Fruit fly (Drosophila melanogaster) whole organism, prepupa: Measurements from ENCODE around the gene eIF3l.

Experiments used
- CG10669 ChIP-seq: fragments of 200-800 bp; sonication (Bioruptor generic); optimal IDR thresholded peaks from 3 replicates; lab custom pipeline; 2018; ENCODE audit warnings: missing biosample characterization, mild to moderate bottlenecking, missing genetic modification characterization, moderate library complexity
- CG11294 ChIP-seq: fragments of 200-800 bp; sonication (Bioruptor generic); IDR thresholded peaks from 2 replicates; pipeline ENCODE4 v1.3.6; 2022; ENCODE audit warnings: missing biosample characterization, missing genetic modification characterization
- CG11762 ChIP-seq: fragments of 200-800 bp; sonication (Bioruptor generic); optimal IDR thresholded peaks from 3 replicates; lab custom pipeline; 2016; ENCODE audit warnings: missing biosample characterization, missing genetic modification characterization; ENCODE audit not compliant: insufficient read depth
- CG11902 ChIP-seq: fragments of 200-800 bp; sonication (Bioruptor generic); optimal IDR thresholded peaks from 3 replicates; lab custom pipeline; 2016; ENCODE audit warnings: missing biosample characterization, missing genetic modification characterization
- CG15336 ChIP-seq: fragments of 200-800 bp; sonication (Bioruptor generic); IDR thresholded peaks from 2 replicates; pipeline ENCODE4 v1.3.6; 2022; ENCODE audit warnings: missing biosample characterization, missing genetic modification characterization
- CG1621 ChIP-seq: fragments of 200-800 bp; sonication (Bioruptor generic); optimal IDR thresholded peaks from 3 replicates; lab custom pipeline; 2018; ENCODE audit warnings: missing biosample characterization, mild to moderate bottlenecking, missing genetic modification characterization
- CG16779 ChIP-seq: fragments of 200-800 bp; sonication (Bioruptor generic); optimal IDR thresholded peaks from 3 replicates; lab custom pipeline; 2017; ENCODE audit warnings: missing biosample characterization, mild to moderate bottlenecking, missing genetic modification characterization
- CG3032 ChIP-seq: fragments of 200-800 bp; optimal IDR thresholded peaks from 2 replicates; lab custom pipeline; 2019; ENCODE audit warnings: missing biosample characterization, mild to moderate bottlenecking, missing genetic modification characterization, moderate library complexity
- CG32006 ChIP-seq: fragments of 200-800 bp; sonication (Bioruptor generic); optimal IDR thresholded peaks from 3 replicates; lab custom pipeline; 2017; ENCODE audit warnings: missing biosample characterization, mild to moderate bottlenecking, missing genetic modification characterization
- CG34406 ChIP-seq: fragments of 200-800 bp; sonication (Bioruptor generic); optimal IDR thresholded peaks from 3 replicates; lab custom pipeline; 2016; ENCODE audit warnings: missing biosample characterization, missing genetic modification characterization
- CG3919 ChIP-seq: fragments of 200-800 bp; sonication (Bioruptor generic); optimal IDR thresholded peaks from 3 replicates; lab custom pipeline; 2016; ENCODE audit warnings: missing biosample characterization, missing genetic modification characterization
- CG4318 ChIP-seq: fragments of 200-800 bp; sonication (Bioruptor generic); optimal IDR thresholded peaks from 3 replicates; lab custom pipeline; 2017; ENCODE audit warnings: missing biosample characterization, mild to moderate bottlenecking, missing genetic modification characterization
- CG6163 ChIP-seq: fragments of 200-800 bp; sonication (Bioruptor generic); IDR thresholded peaks from 3 replicates; pipeline ENCODE4 v1.3.6; 2022; ENCODE audit warnings: missing biosample characterization, missing genetic modification characterization
- CG6276 ChIP-seq: fragments of 200-800 bp; sonication (Bioruptor generic); optimal IDR thresholded peaks from 2 replicates; lab custom pipeline; 2017; ENCODE audit warnings: missing biosample characterization, mild to moderate bottlenecking, missing genetic modification characterization
- CG6792 ChIP-seq: fragments of 200-800 bp; sonication (Bioruptor generic); optimal IDR thresholded peaks from 3 replicates; lab custom pipeline; 2016; ENCODE audit warnings: missing biosample characterization, missing genetic modification characterization
- CG6808 ChIP-seq: fragments of 200-800 bp; sonication (Bioruptor generic); optimal IDR thresholded peaks from 3 replicates; lab custom pipeline; 2017; ENCODE audit warnings: missing biosample characterization, missing genetic modification characterization, mild to moderate bottlenecking, moderate library complexity, missing genetic modification reagents
- CG6854 ChIP-seq: fragments of 200-800 bp; sonication (Bioruptor generic); optimal IDR thresholded peaks from 2 replicates; lab custom pipeline; 2017; ENCODE audit warnings: missing biosample characterization, mild to moderate bottlenecking, missing genetic modification characterization
- CG7368 ChIP-seq: fragments of 200-800 bp; sonication (Bioruptor generic); optimal IDR thresholded peaks from 3 replicates; lab custom pipeline; 2016; ENCODE audit warnings: missing biosample characterization, missing genetic modification characterization
- CG8119 ChIP-seq: fragments of 200-800 bp; sonication (Bioruptor generic); IDR thresholded peaks from 3 replicates; pipeline ENCODE4 v1.3.6; 2022; ENCODE audit warnings: missing biosample characterization, missing genetic modification characterization
- CG8319 ChIP-seq: fragments of 200-800 bp; sonication (Bioruptor generic); optimal IDR thresholded peaks from 3 replicates; lab custom pipeline; 2016; ENCODE audit warnings: missing biosample characterization, missing genetic modification characterization
- CG8632 ChIP-seq: fragments of 200-800 bp; sonication (Bioruptor generic); optimal IDR thresholded peaks from 3 replicates; lab custom pipeline; 2016; ENCODE audit warnings: missing biosample characterization, missing genetic modification characterization
- CG9139 ChIP-seq: fragments of 200-800 bp; sonication (Bioruptor generic); optimal IDR thresholded peaks from 3 replicates; lab custom pipeline; 2017; ENCODE audit warnings: missing biosample characterization, mild to moderate bottlenecking, missing genetic modification characterization
- Eip75B ChIP-seq: fragments of 200-800 bp; sonication (Bioruptor generic); optimal IDR thresholded peaks from 3 replicates; lab custom pipeline; 2016; ENCODE audit warnings: missing biosample characterization, missing genetic modification characterization
- Eip78C ChIP-seq: fragments of 200-800 bp; sonication (Bioruptor generic); peaks from one replicate; lab custom pipeline; 2016; ENCODE audit warnings: missing biosample characterization, missing genetic modification characterization
- Eip93F ChIP-seq: fragments of 200-800 bp; sonication (Bioruptor generic); optimal IDR thresholded peaks from 2 replicates; lab custom pipeline; 2016; ENCODE audit warnings: missing biosample characterization, mild to moderate bottlenecking, missing genetic modification characterization
- Ets21C ChIP-seq: fragments of 200-800 bp; sonication (Bioruptor generic); optimal IDR thresholded peaks from 3 replicates; lab custom pipeline; 2016; ENCODE audit warnings: missing biosample characterization, missing genetic modification characterization
- Ets96B ChIP-seq: fragments of 200-800 bp; optimal IDR thresholded peaks from 2 replicates; lab custom pipeline; 2019; ENCODE audit warnings: missing biosample characterization, mild to moderate bottlenecking, missing genetic modification characterization, moderate library complexity
- Gug ChIP-seq: fragments of 200-800 bp; sonication (Bioruptor generic); IDR thresholded peaks from 2 replicates; pipeline ENCODE4 v1.3.6; 2022; ENCODE audit warnings: missing biosample characterization, missing genetic modification characterization
- Hr38 ChIP-seq: sonication (Bioruptor generic); optimal IDR thresholded peaks from 2 replicates; lab custom pipeline; 2016; ENCODE audit warnings: missing biosample characterization, missing genetic modification characterization
- Hr39 ChIP-seq: fragments of 200-800 bp; sonication (Bioruptor generic); optimal IDR thresholded peaks from 2 replicates; lab custom pipeline; 2016; ENCODE audit warnings: missing biosample characterization, missing genetic modification characterization
- Hr4 ChIP-seq: fragments of 200-800 bp; sonication (Bioruptor generic); optimal IDR thresholded peaks from 3 replicates; lab custom pipeline; 2016; ENCODE audit warnings: missing biosample characterization, missing genetic modification characterization
- Met ChIP-seq: fragments of 200-800 bp; sonication (Bioruptor generic); optimal IDR thresholded peaks from 3 replicates; lab custom pipeline; 2016; ENCODE audit warnings: missing biosample characterization, missing genetic modification characterization
- OdsH ChIP-seq: fragments of 200-800 bp; sonication (Bioruptor generic); optimal IDR thresholded peaks from 3 replicates; lab custom pipeline; 2016; ENCODE audit warnings: missing biosample characterization, missing genetic modification characterization
- Smox ChIP-seq: fragments of 200-800 bp; sonication (Bioruptor generic); optimal IDR thresholded peaks from 3 replicates; lab custom pipeline; 2016; ENCODE audit warnings: missing biosample characterization, missing genetic modification characterization
- Sox14 ChIP-seq: fragments of 200-800 bp; sonication (Bioruptor generic); optimal IDR thresholded peaks from 3 replicates; lab custom pipeline; 2016; ENCODE audit warnings: missing biosample characterization, missing genetic modification characterization
- acj6 ChIP-seq: fragments of 200-800 bp; sonication (Bioruptor generic); optimal IDR thresholded peaks from 3 replicates; lab custom pipeline; 2016; ENCODE audit warnings: missing biosample characterization, missing genetic modification characterization
- dac ChIP-seq: fragments of 200-800 bp; sonication (Bioruptor generic); optimal IDR thresholded peaks from 2 replicates; lab custom pipeline; 2017; ENCODE audit warnings: missing biosample characterization, mild to moderate bottlenecking, missing genetic modification characterization
- dsx ChIP-seq: fragments of 200-800 bp; optimal IDR thresholded peaks from 3 replicates; lab custom pipeline; 2019; ENCODE audit warnings: missing biosample characterization, mild to moderate bottlenecking, missing genetic modification characterization, moderate library complexity; ENCODE audit not compliant: poor library complexity, severe bottlenecking
- esn ChIP-seq: fragments of 200-800 bp; sonication (Bioruptor generic); optimal IDR thresholded peaks from 2 replicates; lab custom pipeline; 2016; ENCODE audit warnings: missing biosample characterization, mild to moderate bottlenecking, missing genetic modification characterization, moderate library complexity
- fd85E ChIP-seq: fragments of 200-800 bp; sonication (Bioruptor generic); optimal IDR thresholded peaks from 3 replicates; lab custom pipeline; 2016; ENCODE audit warnings: missing biosample characterization, missing genetic modification characterization
- fkh ChIP-seq: fragments of 200-800 bp; sonication (Bioruptor generic); optimal IDR thresholded peaks from 3 replicates; lab custom pipeline; 2017; ENCODE audit warnings: missing biosample characterization, mild to moderate bottlenecking, missing genetic modification characterization, moderate library complexity
- net ChIP-seq: fragments of 200-800 bp; sonication (Bioruptor generic); optimal IDR thresholded peaks from 3 replicates; lab custom pipeline; 2016; ENCODE audit warnings: missing biosample characterization, missing genetic modification characterization
- pdm3 ChIP-seq: fragments of 200-800 bp; sonication (Bioruptor generic); optimal IDR thresholded peaks from 3 replicates; lab custom pipeline; 2016; ENCODE audit warnings: missing biosample characterization, missing genetic modification characterization
- salr ChIP-seq, 2 experiments: fragments of 200-800 bp; sonication (Bioruptor generic); optimal IDR thresholded peaks; 3 replicates each; lab custom pipeline; 2016 to 2018; ENCODE audit warnings: missing biosample characterization in 2 of 2, missing genetic modification characterization in 2 of 2, mild to moderate bottlenecking in 1 of 2
- ss ChIP-seq, 2 experiments: fragments of 200-800 bp; sonication (Bioruptor generic); optimal IDR thresholded peaks; 2 replicates in 1 of 2; 3 replicates in 1 of 2; lab custom pipeline; 2017 to 2018; ENCODE audit warnings: mild to moderate bottlenecking in 2 of 2, missing biosample characterization in 2 of 2, missing genetic modification characterization in 2 of 2, moderate library complexity in 1 of 2
- svp ChIP-seq: fragments of 200-800 bp; sonication (Bioruptor generic); peaks from one replicate; lab custom pipeline; 2016; ENCODE audit warnings: missing biosample characterization, missing genetic modification characterization
- vri ChIP-seq: fragments of 200-800 bp; sonication (Bioruptor generic); optimal IDR thresholded peaks from 3 replicates; lab custom pipeline; 2016; ENCODE audit warnings: missing biosample characterization, mild to moderate bottlenecking, missing genetic modification characterization

Gene eIF3l

DNA sequence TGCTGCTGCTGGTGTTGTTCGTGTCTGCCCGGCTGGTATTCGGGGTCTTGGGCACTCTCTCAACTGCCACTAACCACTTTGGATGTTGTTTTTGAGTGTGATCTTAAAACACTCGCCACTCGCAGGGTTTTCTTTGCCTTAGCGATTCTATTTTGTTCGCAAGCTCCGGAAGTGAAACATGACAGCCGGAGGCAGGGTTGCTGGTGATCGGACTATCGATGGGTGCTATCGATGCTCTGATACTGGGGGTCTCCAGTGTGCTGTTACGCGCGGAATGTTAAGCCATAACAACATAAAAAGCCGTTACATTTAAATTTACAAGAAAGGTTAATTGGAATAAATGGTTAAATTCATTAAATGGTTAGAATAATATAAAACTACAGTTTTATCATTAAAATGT, 20.9 kb downstream of the eIF3l start, which contains the start of gene yps (continued):
- peak; percentile 86 for TF ChIP-seq fkh (GFP tag; lab: Kevin White, UChicago)
- TF ChIP-seq CG11294, result peak; percentile 55; the same call in 1 of the 2 replicates
- TF ChIP-seq ss (GFP tag; optimal IDR thresholded peaks at IDR 0.05; lab: Kevin White, UChicago), result peak; percentile 75 to 91
- TF ChIP-seq esn (GFP tag; lab: Kevin White, UChicago), result peak; percentile 94
- peak; percentile 85 for TF ChIP-seq Smox (GFP tag; lab: Kevin White, UChicago)
- peak; percentile 85 for TF ChIP-seq CG6792 (GFP tag; lab: Kevin White, UChicago)
- TF ChIP-seq net (GFP tag; lab: Kevin White, UChicago), result peak; percentile 93
- TF ChIP-seq CG4318, result no peak
- TF ChIP-seq salr (GFP tag; optimal IDR thresholded peaks at IDR 0.05; lab: Kevin White, UChicago), result peak in 1 of 2 experiments; percentile 90
- peak; percentile 89 for TF ChIP-seq fd85E (GFP tag; lab: Kevin White, UChicago)
- TF ChIP-seq Ets21C (GFP tag; lab: Kevin White, UChicago), result peak; percentile 61
- TF ChIP-seq Hr38 (GFP tag; lab: Kevin White, UChicago), result no peak
- peak; percentile 85 for TF ChIP-seq CG9139
- peak; percentile 49 for TF ChIP-seq CG11762 (GFP tag; lab: Kevin White, UChicago)
- TF ChIP-seq CG11902 (GFP tag; lab: Kevin White, UChicago), result no peak
- peak; percentile 86 for TF ChIP-seq pdm3
- TF ChIP-seq dac (GFP tag; lab: Kevin White, UChicago), result peak; percentile 74
- peak; percentile 90 for TF ChIP-seq CG7368 (GFP tag; lab: Kevin White, UChicago)
- TF ChIP-seq CG6808, result peak; percentile 74
- TF ChIP-seq Eip93F (GFP tag; lab: Kevin White, UChicago), result peak; percentile 0
- TF ChIP-seq Ets96B (tag; lab: Kevin White, UChicago), result peak; percentile 50
- peak; percentile 52 for TF ChIP-seq Hr4 (GFP tag; lab: Kevin White, UChicago)
- TF ChIP-seq CG8119, result peak; percentile 26; the same call in 1 of the 3 replicates
- TF ChIP-seq CG6163 (GFP tag; lab: Robert Waterston, UW), result peak; percentile 93
- TF ChIP-seq CG6854 (GFP tag; lab: Kevin White, UChicago), result peak; percentile 97
- peak; percentile 93 for TF ChIP-seq CG8319
- peak; percentile 54 for TF ChIP-seq dsx (GFP tag; lab: Kevin White, UChicago)
- TF ChIP-seq Eip75B (GFP tag; lab: Kevin White, UChicago), result peak; percentile 89
- peak; percentile 67 for TF ChIP-seq Sox14 (GFP tag; lab: Kevin White, UChicago)
- TF ChIP-seq Gug (GFP tag; lab: Robert Waterston, UW), result no peak
- TF ChIP-seq acj6 (GFP tag; lab: Kevin White, UChicago), result peak; percentile 83
- TF ChIP-seq Met (GFP tag; lab: Kevin White, UChicago), result peak; percentile 91
- no peak for TF ChIP-seq CG6276
- peak; percentile 46 for TF ChIP-seq CG15336 (GFP tag; lab: Robert Waterston, UW)
- TF ChIP-seq OdsH (GFP tag; lab: Kevin White, UChicago), result peak; percentile 78

- TF ChIP-seq CG3919 (GFP tag; lab: Kevin White, UChicago) (peak; percentile 21), Hr39 (GFP tag; lab: Kevin White, UChicago) (no peak), CG10669 (GFP tag; lab: Kevin White, UChicago) (no peak), CG15336 (GFP tag; lab: Robert Waterston, UW) (peak; percentile 54; the same call in 1 of the 2 replicates), ss (GFP tag; optimal IDR thresholded peaks at IDR 0.05; lab: Kevin White, UChicago) (peak; percentile 62 to 64), CG6854 (GFP tag; lab: Kevin White, UChicago) (peak; percentile 58), CG6163 (GFP tag; lab: Robert Waterston, UW) (peak; percentile 53; the same call in 2 of the 3 replicates), Eip93F (GFP tag; lab: Kevin White, UChicago) (peak; percentile 38), CG3032 (tag; lab: Kevin White, UChicago) (no peak), CG34406 (GFP tag; lab: Kevin White, UChicago) (peak; percentile 20), Sox14 (GFP tag; lab: Kevin White, UChicago) (peak; percentile 51), Ets21C (GFP tag; lab: Kevin White, UChicago) (no peak), Hr38 (GFP tag; lab: Kevin White, UChicago) (no peak), pdm3 (no peak), vri (GFP tag; lab: Kevin White, UChicago) (peak; percentile 3), fkh (GFP tag; lab: Kevin White, UChicago) (peak; percentile 95), Hr4 (GFP tag; lab: Kevin White, UChicago) (no peak), svp (GFP tag; lab: Kevin White, UChicago) (peak; percentile 60), esn (GFP tag; lab: Kevin White, UChicago) (no peak), CG1621 (tag; lab: Kevin White, UChicago) (peak; percentile 29), acj6 (GFP tag; lab: Kevin White, UChicago) (no peak), CG16779 (peak; percentile 54), CG6808 (peak; percentile 48), CG6792 (GFP tag; lab: Kevin White, UChicago) (no peak), CG8319 (no peak), CG8119 (0 out of 3 replicates have a peak, but pooled peaks have one; percentile 43), CG8632 (no peak), dsx (GFP tag; lab: Kevin White, UChicago) (peak; percentile 37), Eip78C (GFP tag; lab: Kevin White, UChicago) (peak; percentile 45), CG32006 (GFP tag; lab: Kevin White, UChicago) (no peak), net (GFP tag; lab: Kevin White, UChicago) (no peak)
These were observed 21.7 kb downstream of the eIF3l start for dm6 chr3L:12124138-12124583.
